Worm (Caenorhabditis elegans): ENCODE data around the gene glf-1.

- TF ChIP-seq lir-3 (tag; optimal IDR thresholded peaks at IDR 0.05) (no peak), F44E2.7 (GFP tag; IDR thresholded peaks at IDR 0.05) (no peak), zag-1 (tag; optimal IDR thresholded peaks at IDR 0.05) (no peak), egl-27 (tag; optimal IDR thresholded peaks at IDR 0.05) (no peak), unc-62 (GFP tag; optimal IDR thresholded peaks at IDR 0.05 in 1 of 2) (no peak), unc-62 (tag; optimal IDR thresholded peaks at IDR 0.05) (no peak), lsy-2 (tag; optimal IDR thresholded peaks at IDR 0.05) (no peak)
These were observed 51.5 kb downstream of the glf-1 start for ce11 chrIV:5937106-5937505.

Measured in whole organism, L4 larva.